Fruit fly (Drosophila melanogaster) whole organism, embryonic: ENCODE measurements around the gene nonC.

Experiments
- CG11247 ChIP-seq: fragments of 200-800 bp; sonication (Bioruptor generic); IDR thresholded peaks from 2 replicates; pipeline ENCODE4 v1.3.6; 2022; ENCODE audit warnings: missing biosample characterization, missing genetic modification characterization
- Sox102F ChIP-seq: fragments of 200-800 bp; sonication (Bioruptor generic); optimal IDR thresholded peaks from 2 replicates; lab custom pipeline; 2018; ENCODE audit warnings: missing biosample characterization, mild to moderate bottlenecking, missing genetic modification characterization, moderate library complexity
- jigr1 ChIP-seq: fragments of 200-800 bp; sonication (Bioruptor generic); IDR thresholded peaks from 3 replicates; pipeline ENCODE4 v1.3.6; 2022; ENCODE audit warnings: missing biosample characterization, missing genetic modification characterization
- sima ChIP-seq: fragments of 200-800 bp; sonication (Bioruptor generic); optimal IDR thresholded peaks from 2 replicates; lab custom pipeline; 2016; ENCODE audit warnings: missing biosample characterization, missing genetic modification characterization

DNA sequence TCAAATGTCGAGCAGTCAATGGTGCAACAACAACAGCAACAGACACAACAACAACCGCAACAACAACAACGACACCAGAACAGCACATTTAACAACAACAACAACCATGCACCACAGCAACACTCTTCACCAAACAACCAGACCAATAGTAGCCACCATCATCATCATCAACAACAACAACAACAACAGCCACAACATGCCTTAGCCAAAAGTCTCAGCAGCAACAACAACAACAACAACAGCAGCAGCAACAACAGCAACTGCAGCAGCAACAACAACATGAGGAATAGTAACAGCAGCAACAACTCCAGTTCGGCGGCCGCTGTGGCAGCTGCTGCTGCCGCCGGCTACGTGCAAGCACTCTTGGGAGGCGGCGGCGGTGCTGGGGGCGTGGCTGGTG is 52.0 kb downstream of the nonC start:
- no peak for TF ChIP-seq sima (GFP tag; lab: Kevin White, UChicago)
- TF ChIP-seq CG11247 (GFP tag; lab: Robert Waterston, UW), result no peak
- TF ChIP-seq Sox102F (GFP tag; lab: Kevin White, UChicago), result no peak
- no peak for TF ChIP-seq jigr1 (GFP tag; lab: Robert Waterston, UW)
